Fruit fly (Drosophila melanogaster) whole organism, embryonic: ENCODE results near the gene GIIIspla2.
A peak's percentile ranks its signal among the peaks of the same experiment; 100 is the strongest.

ENCODE experiments used
- CG1024 ChIP-seq: fragments of 200-800 bp; sonication (Bioruptor generic); IDR thresholded peaks from 2 replicates; pipeline ENCODE4 v1.3.6; 2022; ENCODE audit warnings: missing biosample characterization, missing genetic modification characterization
- CG10565 ChIP-seq: fragments of 200-800 bp; sonication (Bioruptor generic); optimal IDR thresholded peaks from 3 replicates; lab custom pipeline; 2016; ENCODE audit warnings: missing biosample characterization, mild to moderate bottlenecking, missing genetic modification characterization
- CG11456 ChIP-seq: fragments of 200-800 bp; sonication (Bioruptor generic); IDR thresholded peaks from 3 replicates; pipeline ENCODE4 v1.3.6; 2022; ENCODE audit warnings: missing biosample characterization, missing genetic modification characterization
- CG13894 ChIP-seq: fragments of 200-800 bp; sonication (Bioruptor generic); optimal IDR thresholded peaks from 3 replicates; lab custom pipeline; 2018; ENCODE audit warnings: missing biosample characterization, mild to moderate bottlenecking, missing genetic modification characterization, moderate library complexity
- CG1832 ChIP-seq: fragments of 200-800 bp; sonication (Bioruptor generic); optimal IDR thresholded peaks from 2 replicates; lab custom pipeline; 2017; ENCODE audit warnings: missing biosample characterization, mild to moderate bottlenecking, missing genetic modification characterization, inconsistent platforms
- CG31224 ChIP-seq: fragments of 200-800 bp; sonication (Bioruptor generic); IDR thresholded peaks from 2 replicates; pipeline ENCODE4 v1.3.6; 2022; ENCODE audit warnings: missing biosample characterization, missing genetic modification characterization
- CG31388 ChIP-seq: fragments of 200-800 bp; sonication (Bioruptor generic); optimal IDR thresholded peaks from 2 replicates; lab custom pipeline; 2016; ENCODE audit warnings: missing biosample characterization, missing genetic modification characterization
- CG5953 ChIP-seq: fragments of 200-800 bp; sonication (Bioruptor generic); IDR thresholded peaks from 2 replicates; pipeline ENCODE4 v1.3.6; 2022; ENCODE audit warnings: missing biosample characterization, missing genetic modification characterization
- CG6791 ChIP-seq: fragments of 200-800 bp; sonication (Bioruptor generic); IDR thresholded peaks from 3 replicates; pipeline ENCODE4 v1.3.6; 2022; ENCODE audit warnings: missing biosample characterization, missing genetic modification characterization; ENCODE audit not compliant: partially characterized antibody
- CG8765 ChIP-seq: fragments of 200-800 bp; sonication (Bioruptor generic); IDR thresholded peaks from 2 replicates; pipeline ENCODE4 v1.3.6; 2022; ENCODE audit warnings: missing biosample characterization, missing genetic modification characterization
- CHES-1-like ChIP-seq: fragments of 200-800 bp; sonication (Bioruptor generic); optimal IDR thresholded peaks from 2 replicates; lab custom pipeline; 2016; ENCODE audit warnings: missing biosample characterization, missing genetic modification characterization
- D ChIP-seq, 2 experiments: fragments of 200-800 bp in 1 of 2; fragments of >200 bp in 1 of 2; sonication (Bioruptor generic) in 1 of 2; optimal IDR thresholded peaks; 2 replicates in 1 of 2; 3 replicates in 1 of 2; lab custom pipeline; 2017; ENCODE audit warnings: mild to moderate bottlenecking in 1 of 2, missing biosample characterization in 1 of 2, missing genetic modification characterization in 1 of 2, missing genetic modification reagents in 1 of 2
- Deaf1 ChIP-seq: fragments of 200-800 bp; optimal IDR thresholded peaks from 3 replicates; lab custom pipeline; 2019; ENCODE audit warnings: missing biosample characterization, mild to moderate bottlenecking, missing genetic modification characterization, moderate library complexity
- Dp ChIP-seq: fragments of 200-800 bp; sonication (Bioruptor generic); optimal IDR thresholded peaks from 2 replicates; lab custom pipeline; 2018; ENCODE audit warnings: missing biosample characterization, mild to moderate bottlenecking, missing genetic modification characterization, moderate library complexity
- ERR ChIP-seq: fragments of 200-800 bp; sonication (Bioruptor generic); optimal IDR thresholded peaks from 2 replicates; lab custom pipeline; 2016; ENCODE audit warnings: missing biosample characterization, missing genetic modification characterization
- HLH4C ChIP-seq: fragments of 200-800 bp; sonication (Bioruptor generic); IDR thresholded peaks from 3 replicates; pipeline ENCODE4 v1.3.6; 2022; ENCODE audit warnings: missing biosample characterization, missing genetic modification characterization; ENCODE audit not compliant: partially characterized antibody
- Lpt ChIP-seq: fragments of >200 bp; optimal IDR thresholded peaks from 2 replicates; lab custom pipeline; 2018; ENCODE audit warnings: missing biosample characterization, missing genetic modification characterization
- MTF-1 ChIP-seq: fragments of 200-800 bp; sonication (Bioruptor generic); optimal IDR thresholded peaks from 2 replicates; lab custom pipeline; 2018; ENCODE audit warnings: missing biosample characterization, mild to moderate bottlenecking, missing genetic modification characterization, borderline replicate concordance
- Nf-YC ChIP-seq: fragments of 200-800 bp; optimal IDR thresholded peaks from 3 replicates; lab custom pipeline; 2019; ENCODE audit warnings: missing biosample characterization, mild to moderate bottlenecking, missing genetic modification characterization, moderate library complexity
- Oaz ChIP-seq: fragments of 200-800 bp; sonication (Bioruptor generic); IDR thresholded peaks from 2 replicates; pipeline ENCODE4 v1.3.6; 2022; ENCODE audit warnings: missing biosample characterization, missing genetic modification characterization
- Ravus ChIP-seq: fragments of 200-800 bp; sonication (Bioruptor generic); IDR thresholded peaks from 2 replicates; pipeline ENCODE4 v1.3.6; 2022; ENCODE audit warnings: missing biosample characterization, missing genetic modification characterization
- Rx ChIP-seq: fragments of 200-800 bp; sonication (Bioruptor generic); IDR thresholded peaks from 2 replicates; pipeline ENCODE4 v1.3.6; 2022; ENCODE audit warnings: missing biosample characterization, missing genetic modification characterization
- aop ChIP-seq: fragments of 200-800 bp; sonication (Bioruptor generic); IDR thresholded peaks from 2 replicates; pipeline ENCODE4 v1.3.6; 2022; ENCODE audit warnings: missing biosample characterization, missing genetic modification characterization
- az2 ChIP-seq: fragments of 200-800 bp; sonication (Bioruptor generic); optimal IDR thresholded peaks from 3 replicates; lab custom pipeline; 2016; ENCODE audit warnings: missing biosample characterization, missing genetic modification characterization
- chn ChIP-seq: fragments of 200-800 bp; sonication (Bioruptor generic); optimal IDR thresholded peaks from 2 replicates; lab custom pipeline; 2016; ENCODE audit warnings: missing biosample characterization, missing genetic modification characterization
- ewg ChIP-seq: fragments of 200-800 bp; sonication (Bioruptor generic); optimal IDR thresholded peaks from 3 replicates; lab custom pipeline; 2017; ENCODE audit warnings: mild to moderate bottlenecking, missing biosample characterization, missing genetic modification reagents, missing genetic modification characterization
- exex ChIP-seq: fragments of 200-800 bp; sonication (Bioruptor generic); optimal IDR thresholded peaks from 4 replicates; lab custom pipeline; 2018; ENCODE audit warnings: missing biosample characterization, mild to moderate bottlenecking, missing genetic modification characterization, moderate library complexity
- eyg ChIP-seq: fragments of 200-800 bp; sonication (Bioruptor generic); optimal IDR thresholded peaks from 3 replicates; lab custom pipeline; 2016; ENCODE audit warnings: missing biosample characterization, missing genetic modification characterization
- fd96Cb ChIP-seq: fragments of 200-800 bp; sonication (Bioruptor generic); optimal IDR thresholded peaks from 2 replicates; lab custom pipeline; 2018; ENCODE audit warnings: missing biosample characterization, mild to moderate bottlenecking, missing genetic modification characterization, moderate library complexity
- ftz-f1 ChIP-seq: fragments of 200-800 bp; sonication (Bioruptor generic); optimal IDR thresholded peaks from 2 replicates; lab custom pipeline; 2016; ENCODE audit warnings: missing biosample characterization, missing genetic modification characterization
- gem ChIP-seq: fragments of 200-800 bp; sonication (Bioruptor generic); optimal IDR thresholded peaks from 2 replicates; lab custom pipeline; 2019; ENCODE audit warnings: missing biosample characterization, mild to moderate bottlenecking, missing genetic modification characterization, moderate library complexity
- grau ChIP-seq: fragments of 200-800 bp; optimal IDR thresholded peaks from 3 replicates; lab custom pipeline; 2019; ENCODE audit warnings: missing biosample characterization, mild to moderate bottlenecking, missing genetic modification characterization, moderate library complexity
- ind ChIP-seq: fragments of 200-800 bp; sonication (Bioruptor generic); optimal IDR thresholded peaks from 3 replicates; lab custom pipeline; 2016; ENCODE audit warnings: missing biosample characterization, missing genetic modification characterization
- jigr1 ChIP-seq: fragments of 200-800 bp; sonication (Bioruptor generic); IDR thresholded peaks from 3 replicates; pipeline ENCODE4 v1.3.6; 2022; ENCODE audit warnings: missing biosample characterization, missing genetic modification characterization
- org-1 ChIP-seq: fragments of 200-800 bp; sonication (Bioruptor generic); optimal IDR thresholded peaks from 2 replicates; lab custom pipeline; 2017; ENCODE audit warnings: missing biosample characterization, missing genetic modification characterization
- pfk ChIP-seq: fragments of 200-800 bp; sonication (Bioruptor generic); optimal IDR thresholded peaks from 2 replicates; lab custom pipeline; 2018; ENCODE audit warnings: missing biosample characterization, mild to moderate bottlenecking, missing genetic modification characterization, moderate library complexity
- phol ChIP-seq: fragments of 200-800 bp; sonication (Bioruptor generic); optimal IDR thresholded peaks from 3 replicates; lab custom pipeline; 2018; ENCODE audit warnings: missing biosample characterization, mild to moderate bottlenecking, missing genetic modification characterization, moderate library complexity
- pnt ChIP-seq: fragments of 200-800 bp; sonication (Bioruptor generic); optimal IDR thresholded peaks from 3 replicates; lab custom pipeline; 2016; ENCODE audit warnings: missing biosample characterization, missing genetic modification characterization
- row ChIP-seq: fragments of 200-800 bp; sonication (Bioruptor generic); IDR thresholded peaks from 3 replicates; pipeline ENCODE4 v1.3.6; 2022; ENCODE audit warnings: missing biosample characterization, missing genetic modification characterization
- salm ChIP-seq: fragments of 200-800 bp; sonication (Bioruptor generic); optimal IDR thresholded peaks from 2 replicates; lab custom pipeline; 2018; ENCODE audit warnings: missing biosample characterization, mild to moderate bottlenecking, missing genetic modification characterization
- slou ChIP-seq: fragments of 200-800 bp; sonication (Bioruptor generic); optimal IDR thresholded peaks from 3 replicates; lab custom pipeline; 2016; ENCODE audit warnings: missing biosample characterization, missing genetic modification characterization
- zen ChIP-seq: fragments of 200-800 bp; sonication (Bioruptor generic); optimal IDR thresholded peaks from 3 replicates; lab custom pipeline; 2018; ENCODE audit warnings: missing biosample characterization, mild to moderate bottlenecking, missing genetic modification characterization, moderate library complexity

Gene GIIIspla2

DNA sequence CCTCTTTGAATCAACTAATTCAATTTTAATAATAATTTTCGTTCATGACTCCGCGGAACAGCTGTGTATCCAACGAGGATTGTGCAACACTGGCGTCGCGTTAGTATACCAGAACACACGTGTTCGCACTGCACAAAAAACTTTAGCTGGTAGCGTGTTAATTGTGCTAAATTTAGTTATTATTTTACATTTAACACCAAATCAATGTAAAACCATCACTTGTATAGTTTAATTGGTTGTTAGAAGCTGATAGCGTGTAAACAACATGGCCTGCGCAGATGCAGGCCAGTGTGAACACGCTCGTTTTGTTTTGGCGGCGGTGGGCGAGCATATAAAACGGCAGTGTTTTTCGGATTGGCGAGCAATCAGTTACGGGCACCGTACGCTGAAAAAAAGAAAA is at the start of gene GIIIspla2, which contains the start of gene Traf6 (continued):
- peak; percentile 49 for TF ChIP-seq pnt (GFP tag; lab: Kevin White, UChicago)
- peak; percentile 60 for TF ChIP-seq zen (tag; lab: Kevin White, UChicago)
- peak; percentile 68 for TF ChIP-seq ind (GFP tag; lab: Kevin White, UChicago)
- peak; percentile 50 for TF ChIP-seq salm
- TF ChIP-seq CG13894 (tag; lab: Kevin White, UChicago) = no peak
- no peak for TF ChIP-seq CG31388 (GFP tag; lab: Kevin White, UChicago)
- TF ChIP-seq aop = no peak
- peak; percentile 75 for TF ChIP-seq ewg (GFP tag; lab: Kevin White, UChicago)
- TF ChIP-seq CG10565 (GFP tag; lab: Kevin White, UChicago) = no peak
- TF ChIP-seq phol (tag; lab: Kevin White, UChicago) = peak; percentile 85
- peak; percentile 73 for TF ChIP-seq Nf-YC (tag; lab: Kevin White, UChicago)
- peak; percentile 53 for TF ChIP-seq CHES-1-like (GFP tag; lab: Kevin White, UChicago)
- peak; percentile 7; the same call in 1 of the 2 replicates for TF ChIP-seq Ravus (GFP tag; lab: Robert Waterston, UW)
- TF ChIP-seq CG31224 = peak; percentile 72
- peak; percentile 54 for TF ChIP-seq Dp (GFP tag; lab: Kevin White, UChicago)
- TF ChIP-seq ERR (GFP tag; lab: Kevin White, UChicago) = no peak
- TF ChIP-seq eyg (GFP tag; lab: Kevin White, UChicago) = peak; percentile 17
- peak; percentile 80 for TF ChIP-seq grau (tag; lab: Kevin White, UChicago)
- TF ChIP-seq jigr1 (GFP tag; lab: Robert Waterston, UW) = no peak
- TF ChIP-seq CG8765 (GFP tag; lab: Robert Waterston, UW) = peak; percentile 29; the same call in 1 of the 2 replicates
- TF ChIP-seq CG1024 (GFP tag; lab: Robert Waterston, UW) = peak; percentile 27; the same call in 1 of the 2 replicates
- peak; percentile 38 for TF ChIP-seq slou
- TF ChIP-seq ftz-f1 (GFP tag; lab: Kevin White, UChicago) = peak; percentile 41
- TF ChIP-seq D (optimal IDR thresholded peaks at IDR 0.05; lab: Kevin White, UChicago) = no peak
- peak; percentile 51 for TF ChIP-seq D (GFP tag; optimal IDR thresholded peaks at IDR 0.05; lab: Kevin White, UChicago)
- no peak for TF ChIP-seq CG6791
- TF ChIP-seq CG5953 = peak; percentile 61; the same call in 1 of the 2 replicates
- TF ChIP-seq MTF-1 (GFP tag; lab: Kevin White, UChicago) = no peak
- peak; percentile 84 for TF ChIP-seq gem

DNA sequence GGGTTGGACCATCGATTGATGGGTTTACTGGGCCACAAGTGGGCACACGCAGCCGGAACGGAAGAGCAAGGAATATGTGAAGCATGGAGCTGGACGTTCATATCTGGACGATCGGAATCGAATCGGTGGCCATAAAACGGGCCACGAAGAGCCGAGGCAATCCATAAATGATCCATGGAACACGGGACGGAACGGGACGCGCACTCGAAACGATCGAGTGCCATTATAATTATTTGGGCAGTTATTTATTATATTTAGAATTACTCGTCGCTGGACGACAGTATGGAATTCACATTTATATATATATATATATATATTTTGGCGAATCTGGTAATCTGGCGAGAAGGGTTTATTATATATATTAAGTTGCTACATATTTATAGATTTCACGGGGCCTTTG is 49.5 kb upstream of the GIIIspla2 start:
- TF ChIP-seq pfk (GFP tag; lab: Kevin White, UChicago) (peak; percentile 87), exex (tag; lab: Kevin White, UChicago) (peak; percentile 72), Deaf1 (peak; percentile 8), HLH4C (GFP tag; lab: Robert Waterston, UW) (no peak), Oaz (GFP tag; lab: Robert Waterston, UW) (no peak), CG11456 (GFP tag; lab: Robert Waterston, UW) (no peak), row (no peak), fd96Cb (tag; lab: Kevin White, UChicago) (no peak), az2 (GFP tag; lab: Kevin White, UChicago) (no peak), Lpt (GFP tag; lab: Kevin White, UChicago) (no peak), org-1 (GFP tag; lab: Kevin White, UChicago) (no peak), Rx (no peak), CG1832 (GFP tag; lab: Kevin White, UChicago) (no peak), chn (no peak)
